Fruit fly (Drosophila melanogaster): Measurements from ENCODE around the gene CG15385.

The CG15385 gene

dm6 chr2L:2163568-2163953 lies 48.8 kb downstream of the CG15385 start (continued):
- TF ChIP-seq esg (GFP tag; conservative IDR thresholded peaks at IDR 0.05), result peak; percentile 85
- no peak for TF ChIP-seq CG34376 (GFP tag; optimal IDR thresholded peaks at IDR 0.05)
- peak; percentile 73 for TF ChIP-seq chn (GFP tag; optimal IDR thresholded peaks at IDR 0.05)
- peak; percentile 96 for TF ChIP-seq dan (GFP tag; IDR thresholded peaks at IDR 0.05)
- TF ChIP-seq Six4 (GFP tag; optimal IDR thresholded peaks at IDR 0.05), result peak; percentile 83
- TF ChIP-seq zfh2 (GFP tag; optimal IDR thresholded peaks at IDR 0.05), result peak; percentile 82
- TF ChIP-seq CG30403 (GFP tag; optimal IDR thresholded peaks at IDR 0.05), result peak; percentile 84
- TF ChIP-seq CG14860 (GFP tag; IDR thresholded peaks at IDR 0.05; ENCODE audit: partially characterized antibody), result no peak
- peak; percentile 87 for TF ChIP-seq en (GFP tag; optimal IDR thresholded peaks at IDR 0.05)
- TF ChIP-seq B-H1 (GFP tag; IDR thresholded peaks at IDR 0.05), result peak; percentile 69
- peak; percentile 70 for TF ChIP-seq ash1 (GFP tag; optimal IDR thresholded peaks at IDR 0.05)
- TF ChIP-seq tx (GFP tag; optimal IDR thresholded peaks at IDR 0.05), result peak; percentile 90
- TF ChIP-seq CG17912 (GFP tag; optimal IDR thresholded peaks at IDR 0.05), result no peak
- TF ChIP-seq CG11093 (GFP tag; IDR thresholded peaks at IDR 0.05), result peak; percentile 88
- peak; percentile 69 to 91 for TF ChIP-seq Pdp1 (GFP tag; optimal IDR thresholded peaks at IDR 0.05)
- TF ChIP-seq GATAe (GFP tag; conservative IDR thresholded peaks at IDR 0.05), result no peak
- TF ChIP-seq CG1233 (GFP tag; optimal IDR thresholded peaks at IDR 0.05), result peak; percentile 87
- peak; percentile 77 for TF ChIP-seq Camta (GFP tag; optimal IDR thresholded peaks at IDR 0.05)
- TF ChIP-seq ssp (GFP tag; IDR thresholded peaks at IDR 0.05), result peak; percentile 87
- TF ChIP-seq gsb (GFP tag; IDR thresholded peaks at IDR 0.05), result peak; percentile 75
- peak; percentile 84 for TF ChIP-seq ro (GFP tag; IDR thresholded peaks at IDR 0.05)
- TF ChIP-seq CG3163 (GFP tag; optimal IDR thresholded peaks at IDR 0.05), result peak; percentile 84
- TF ChIP-seq Hr39 (optimal IDR thresholded peaks at IDR 0.05), result no peak
- TF ChIP-seq jigr1 (GFP tag; IDR thresholded peaks at IDR 0.05), result peak; percentile 77; the same call in 2 of the 3 replicates
- TF ChIP-seq CG11504 (tag; optimal IDR thresholded peaks at IDR 0.05), result peak; percentile 84
- TF ChIP-seq CG1602 (GFP tag; optimal IDR thresholded peaks at IDR 0.05), result peak; percentile 84
- peak; percentile 78 for TF ChIP-seq CG10274 (GFP tag; optimal IDR thresholded peaks at IDR 0.05)
- TF ChIP-seq CG1024 (GFP tag; IDR thresholded peaks at IDR 0.05), result peak; percentile 92
- peak; percentile 91 for TF ChIP-seq NFAT (GFP tag; IDR thresholded peaks at IDR 0.05)
- peak; percentile 96 for TF ChIP-seq Optix (GFP tag; IDR thresholded peaks at IDR 0.05)
- no peak for TF ChIP-seq nerfin-2 (GFP tag; IDR thresholded peaks at IDR 0.05; ENCODE audit: partially characterized antibody)
- peak; percentile 86 for TF ChIP-seq rib (GFP tag; IDR thresholded peaks at IDR 0.05)
- TF ChIP-seq cwo (GFP tag; optimal IDR thresholded peaks at IDR 0.05), result peak; percentile 71
- peak; percentile 72 for TF ChIP-seq nau (GFP tag; optimal IDR thresholded peaks at IDR 0.05)
- no peak for TF ChIP-seq bigmax (GFP tag; optimal IDR thresholded peaks at IDR 0.05)
- TF ChIP-seq hth (optimal IDR thresholded peaks at IDR 0.05), result no peak
- TF ChIP-seq CG8290 (GFP tag; optimal IDR thresholded peaks at IDR 0.05), result peak; percentile 88
- peak; percentile 49 to 91 for TF ChIP-seq CG8290 (tag; optimal IDR thresholded peaks at IDR 0.05)
- no peak for TF ChIP-seq B-H2 (GFP tag; optimal IDR thresholded peaks at IDR 0.05)
- peak; percentile 100 for TF ChIP-seq sens (GFP tag)
- TF ChIP-seq CG10543 (GFP tag; optimal IDR thresholded peaks at IDR 0.05), result no peak
- peak; percentile 97 for TF ChIP-seq jumu (GFP tag; optimal IDR thresholded peaks at IDR 0.05)
- peak; percentile 74 for TF ChIP-seq crol (GFP tag; IDR thresholded peaks at IDR 0.05)
- TF ChIP-seq CoRest (tag; optimal IDR thresholded peaks at IDR 0.05), result peak; percentile 88
- peak; percentile 61 for TF ChIP-seq HmgZ (tag; optimal IDR thresholded peaks at IDR 0.05)
- peak; percentile 29 for TF ChIP-seq D19B (GFP tag; optimal IDR thresholded peaks at IDR 0.05)
- peak; percentile 68 for TF ChIP-seq psq (GFP tag; optimal IDR thresholded peaks at IDR 0.05)
- TF ChIP-seq Sin3A (optimal IDR thresholded peaks at IDR 0.05), result no peak
- TF ChIP-seq CG4820 (GFP tag; optimal IDR thresholded peaks at IDR 0.05), result peak; percentile 89
- TF ChIP-seq Myb (GFP tag; optimal IDR thresholded peaks at IDR 0.05), result peak; percentile 79
- TF ChIP-seq CG13296 (GFP tag; optimal IDR thresholded peaks at IDR 0.05), result peak; percentile 22
- peak; percentile 94 for TF ChIP-seq CG34422 (GFP tag; IDR thresholded peaks at IDR 0.05)
- no peak for TF ChIP-seq CG16813 (GFP tag; IDR thresholded peaks at IDR 0.05; ENCODE audit: partially characterized antibody)
